Fruit fly (Drosophila melanogaster): ENCODE results near the gene heix.

The heix gene

dm6 chr2L:16324833-16325232 is 25.2 kb upstream of the heix start (continued):
- TF ChIP-seq CG7368 (GFP tag; optimal IDR thresholded peaks at IDR 0.05) (no peak), esn (GFP tag; optimal IDR thresholded peaks at IDR 0.05) (no peak), CG6163 (GFP tag; IDR thresholded peaks at IDR 0.05) (peak; percentile 59; the same call in 2 of the 3 replicates), CG10631 (GFP tag; optimal IDR thresholded peaks at IDR 0.05) (no peak)

DNA sequence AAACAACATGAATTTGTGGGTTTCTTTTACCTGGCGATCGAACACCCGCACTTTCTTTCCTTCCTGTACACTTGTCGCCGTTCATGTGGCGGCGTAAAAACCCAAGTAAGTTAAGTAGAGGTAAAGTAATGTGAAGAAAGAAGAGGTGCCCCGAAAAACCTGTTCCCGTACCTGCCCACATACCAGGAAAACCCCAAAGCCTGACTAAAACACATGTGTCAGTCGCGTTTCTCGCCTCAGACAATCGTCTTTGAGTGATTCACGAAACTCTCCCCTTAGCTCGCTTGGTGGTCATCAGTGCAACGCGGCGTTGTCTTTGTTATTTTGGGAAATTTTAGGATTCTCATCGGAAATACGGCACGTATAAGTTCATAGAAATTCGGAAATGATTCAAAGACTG is 23.9 kb upstream of the heix start:
- 0 out of 3 replicates have a peak, but pooled peaks have one; percentile 8 for TF ChIP-seq eg (GFP tag; IDR thresholded peaks at IDR 0.05)
- TF ChIP-seq net (GFP tag; optimal IDR thresholded peaks at IDR 0.05) = no peak
- TF ChIP-seq salr (GFP tag; optimal IDR thresholded peaks at IDR 0.05) = no peak
- no peak for TF ChIP-seq Ets96B (tag; optimal IDR thresholded peaks at IDR 0.05)
- no peak for TF ChIP-seq CG6792 (GFP tag; optimal IDR thresholded peaks at IDR 0.05)
- peak; percentile 29 for TF ChIP-seq CG6854 (GFP tag; optimal IDR thresholded peaks at IDR 0.05)
- no peak for TF ChIP-seq CG6163 (GFP tag; IDR thresholded peaks at IDR 0.05)
- no peak for TF ChIP-seq Lpt (GFP tag; optimal IDR thresholded peaks at IDR 0.05)
- no peak for TF ChIP-seq Smox (GFP tag; optimal IDR thresholded peaks at IDR 0.05)
- no peak for TF ChIP-seq ss (GFP tag; optimal IDR thresholded peaks at IDR 0.05)

DNA sequence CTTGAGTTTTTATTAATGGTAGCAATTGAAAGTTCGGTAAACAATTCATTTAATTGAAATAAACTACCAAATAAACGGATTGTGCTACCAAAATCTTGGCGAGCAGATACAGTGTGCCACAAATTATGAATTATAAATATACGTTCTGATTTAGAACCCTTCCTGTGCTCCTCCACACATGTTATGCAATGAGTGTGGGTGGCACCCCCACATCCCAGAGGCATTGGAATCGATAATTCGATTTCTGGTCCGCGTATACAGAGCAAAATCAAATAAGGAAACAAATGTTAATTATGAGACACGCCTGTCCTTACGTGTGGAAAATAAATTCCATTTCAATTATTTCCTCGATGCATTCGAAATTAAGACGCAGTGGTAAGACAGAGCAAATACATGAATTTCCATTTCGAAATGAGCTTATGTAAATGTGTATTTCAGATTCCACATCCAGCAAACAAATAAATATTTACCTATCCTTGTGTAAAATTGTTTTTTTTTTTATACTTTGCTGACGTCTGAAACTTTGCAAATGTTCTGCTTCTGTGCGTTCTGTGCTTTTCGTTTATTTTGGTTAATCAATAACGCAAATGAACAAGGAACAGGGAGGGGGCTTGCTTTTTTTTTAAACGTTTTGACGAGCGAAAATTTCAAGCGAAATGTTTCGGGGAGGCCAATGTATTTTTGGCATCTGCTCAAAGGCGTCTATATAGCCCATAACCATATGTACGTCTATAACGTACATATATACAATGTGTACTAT is 22.4 kb upstream of the heix start:
- peak; percentile 55 for TF ChIP-seq Eip78C (GFP tag)
- TF ChIP-seq pdm3 (GFP tag; optimal IDR thresholded peaks at IDR 0.05) = no peak
- TF ChIP-seq Met (GFP tag; optimal IDR thresholded peaks at IDR 0.05) = no peak
- peak; percentile 0 for TF ChIP-seq svp (GFP tag)
- peak; percentile 10 for TF ChIP-seq vri (GFP tag; optimal IDR thresholded peaks at IDR 0.05)
- no peak for TF ChIP-seq eg (GFP tag; IDR thresholded peaks at IDR 0.05)

DNA sequence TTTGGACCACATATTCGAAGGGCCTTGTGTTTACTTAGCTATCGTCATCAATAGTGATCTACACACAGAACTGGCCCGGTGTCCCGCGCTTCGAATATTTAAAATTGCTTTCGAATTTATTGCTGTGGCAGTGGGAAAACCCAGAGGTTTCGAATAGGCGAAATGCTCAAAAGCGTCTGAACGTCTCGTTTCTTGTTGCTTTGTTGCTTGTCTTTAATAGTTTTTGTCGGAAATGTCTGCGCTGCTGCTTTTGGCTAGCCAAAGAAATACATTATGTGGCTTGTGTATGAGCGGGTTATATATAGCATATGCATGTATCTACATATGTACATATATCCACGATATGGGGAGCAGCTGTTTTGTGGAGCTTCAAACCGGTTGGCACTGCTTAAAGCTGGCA is 21.6 kb upstream of the heix start:
- TF ChIP-seq pdm3 (GFP tag; optimal IDR thresholded peaks at IDR 0.05) (no peak), Eip93F (GFP tag; optimal IDR thresholded peaks at IDR 0.05) (no peak), CG6792 (GFP tag; optimal IDR thresholded peaks at IDR 0.05) (no peak), Gug (GFP tag; IDR thresholded peaks at IDR 0.05) (no peak), dsx (GFP tag; optimal IDR thresholded peaks at IDR 0.05; ENCODE audit: poor library complexity, severe bottlenecking) (peak; percentile 18)

- TF ChIP-seq ss (GFP tag; optimal IDR thresholded peaks at IDR 0.05) (peak in 1 of 2 experiments; percentile 59), CG4318 (GFP tag; optimal IDR thresholded peaks at IDR 0.05) (no peak), Lpt (GFP tag; optimal IDR thresholded peaks at IDR 0.05) (no peak), Hr38 (GFP tag; optimal IDR thresholded peaks at IDR 0.05) (no peak), fd59A (GFP tag; optimal IDR thresholded peaks at IDR 0.05) (no peak), vri (GFP tag; optimal IDR thresholded peaks at IDR 0.05) (no peak), Met (GFP tag; optimal IDR thresholded peaks at IDR 0.05) (no peak), CG8319 (GFP tag; optimal IDR thresholded peaks at IDR 0.05) (no peak)
Observed at dm6 chr2L:16320428-16320827, 20.8 kb upstream of the heix start.

DNA sequence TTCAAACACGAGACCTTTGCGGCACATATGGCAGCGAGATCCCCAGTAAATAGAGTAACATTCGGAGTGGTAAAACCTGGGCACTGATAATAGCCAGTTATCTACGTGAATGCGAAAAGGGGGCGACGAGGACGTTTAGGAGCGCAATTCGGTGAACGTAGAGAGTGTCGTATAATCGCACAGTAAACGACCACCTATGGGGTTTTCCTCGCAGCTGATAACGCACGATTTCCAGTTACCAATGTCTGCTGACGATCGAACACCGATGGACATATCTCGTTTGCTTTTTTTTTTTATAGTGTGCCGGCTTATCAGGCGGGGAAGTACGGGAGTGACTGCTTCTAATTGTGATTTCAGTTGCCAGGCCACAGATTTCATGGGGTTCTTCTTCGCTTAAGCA is 20.1 kb upstream of the heix start:
- TF ChIP-seq fkh (GFP tag; optimal IDR thresholded peaks at IDR 0.05) (peak; percentile 38), cyc (GFP tag; optimal IDR thresholded peaks at IDR 0.05) (no peak), svp (GFP tag) (peak; percentile 75), dsx (GFP tag; optimal IDR thresholded peaks at IDR 0.05; ENCODE audit: poor library complexity, severe bottlenecking) (no peak), CG16779 (tag; optimal IDR thresholded peaks at IDR 0.05) (peak; percentile 3), spab (GFP tag; optimal IDR thresholded peaks at IDR 0.05) (no peak), vri (GFP tag; optimal IDR thresholded peaks at IDR 0.05) (peak; percentile 67)

All from whole organism, prepupa.